Worm (Caenorhabditis elegans): Measurements from ENCODE around the gene acr-18.

ce11 chrV:15521920-15522319 is 37.0 kb downstream of the acr-18 start, which contains the start of gene lgc-31:
- TF ChIP-seq dao-5 (tag; optimal IDR thresholded peaks at IDR 0.05) (no peak), him-1 (tag; optimal IDR thresholded peaks at IDR 0.05) (no peak)
